Fruit fly (Drosophila melanogaster): Measurements from ENCODE around the gene CG17717.

- TF ChIP-seq CG34367 (tag; optimal IDR thresholded peaks at IDR 0.05) (no peak), CG32121 (GFP tag; IDR thresholded peaks at IDR 0.05) (no peak), Pif1A (GFP tag; optimal IDR thresholded peaks at IDR 0.05) (no peak), CG8301 (tag; optimal IDR thresholded peaks at IDR 0.05) (no peak), EcR (GFP tag; optimal IDR thresholded peaks at IDR 0.05) (no peak), CG15710 (tag; optimal IDR thresholded peaks at IDR 0.05) (no peak), Snoo (tag; optimal IDR thresholded peaks at IDR 0.05) (no peak)
Observed at dm6 chrX:6599880-6600279, 10.8 kb downstream of the CG17717 start, which contains the start of gene pigs.

All from whole organism, pupa.